Fruit fly (Drosophila melanogaster): Measurements from ENCODE around the gene CG12481.
A peak's percentile ranks its signal among the peaks of the same experiment; 100 is the strongest.

Gene CG12481

DNA sequence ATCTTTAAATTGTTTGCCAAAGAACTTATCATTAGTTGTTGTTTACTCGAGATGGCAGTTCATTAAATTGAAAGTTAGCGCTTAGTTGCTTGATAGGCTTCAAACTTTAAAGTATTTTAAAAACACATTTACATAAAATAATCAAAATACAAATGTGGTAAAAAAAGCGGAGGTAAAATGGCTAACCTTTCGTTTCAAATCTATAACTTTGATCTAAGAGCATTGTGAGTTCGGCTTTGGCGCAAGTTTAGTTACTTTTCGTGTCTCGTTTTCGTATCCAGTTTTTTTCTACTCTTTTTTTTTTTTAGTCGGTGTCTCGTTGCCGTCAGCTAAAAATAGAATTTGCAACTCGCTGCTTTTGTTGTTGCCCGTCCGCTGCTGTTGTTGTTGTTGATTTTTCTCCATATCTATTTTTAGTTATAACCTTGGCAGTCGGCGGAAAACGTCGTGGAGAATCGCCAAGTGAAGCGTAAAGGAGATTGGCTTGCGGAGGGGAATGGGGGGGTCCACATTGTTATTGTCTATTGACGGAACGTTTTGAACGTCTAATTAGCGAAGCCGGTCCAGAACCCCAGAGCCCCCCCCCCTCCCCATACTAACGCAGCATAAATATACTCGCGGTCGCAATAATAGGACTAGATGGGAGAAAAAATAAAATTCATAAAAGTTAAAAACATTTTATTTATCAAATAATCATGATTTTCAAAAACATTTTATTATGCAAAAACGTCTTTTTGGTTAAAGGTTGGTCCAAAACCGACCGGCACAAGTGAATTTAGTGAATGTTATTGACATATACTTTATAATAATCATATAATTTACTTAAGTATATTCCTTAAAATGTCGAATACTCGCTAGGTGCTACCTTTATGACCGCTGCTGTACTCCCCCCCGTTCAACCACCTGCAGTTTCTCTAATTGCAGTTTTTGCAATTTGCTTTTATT, 27.7 kb downstream of the CG12481 start (continued):
- TF ChIP-seq GATAe (GFP tag; conservative IDR thresholded peaks at IDR 0.05) (no peak), CG10274 (GFP tag; optimal IDR thresholded peaks at IDR 0.05) (peak; percentile 46), tna (GFP tag; IDR thresholded peaks at IDR 0.05; ENCODE audit: partially characterized antibody) (no peak), CG4854 (GFP tag; optimal IDR thresholded peaks at IDR 0.05) (no peak), jing (GFP tag; optimal IDR thresholded peaks at IDR 0.05) (no peak), CG18262 (tag; optimal IDR thresholded peaks at IDR 0.05) (peak; percentile 34), dimm (GFP tag; IDR thresholded peaks at IDR 0.05) (no peak), Oli (tag; optimal IDR thresholded peaks at IDR 0.05) (peak; percentile 59), lbe (GFP tag; optimal IDR thresholded peaks at IDR 0.05) (no peak), MBD-R2 (GFP tag; IDR thresholded peaks at IDR 0.05) (no peak), CG15479 (GFP tag; optimal IDR thresholded peaks at IDR 0.05) (no peak), ATbp (GFP tag; optimal IDR thresholded peaks at IDR 0.05) (no peak), Max (GFP tag; optimal IDR thresholded peaks at IDR 0.05) (no peak), gem (tag; optimal IDR thresholded peaks at IDR 0.05) (peak; percentile 69), HLH4C (GFP tag; IDR thresholded peaks at IDR 0.05; ENCODE audit: partially characterized antibody) (no peak), CG43689 (GFP tag; IDR thresholded peaks at IDR 0.05) (no peak), Xrp1 (GFP tag; IDR thresholded peaks at IDR 0.05) (0 out of 2 replicates have a peak, but pooled peaks have one; percentile 19), CG11085 (GFP tag; IDR thresholded peaks at IDR 0.05) (no peak), Side (GFP tag; optimal IDR thresholded peaks at IDR 0.05) (no peak), Ets65A (GFP tag) (peak; percentile 17), cas (GFP tag; IDR thresholded peaks at IDR 0.05) (no peak), HLH54F (GFP tag; optimal IDR thresholded peaks at IDR 0.05) (no peak), crc (GFP tag; optimal IDR thresholded peaks at IDR 0.05) (no peak), CG9817 (tag; optimal IDR thresholded peaks at IDR 0.05) (peak; percentile 56), Fer3 (tag; optimal IDR thresholded peaks at IDR 0.05) (peak; percentile 36), ems (GFP tag; optimal IDR thresholded peaks at IDR 0.05) (no peak), CG14441 (GFP tag; IDR thresholded peaks at IDR 0.05) (no peak), ab (GFP tag; optimal IDR thresholded peaks at IDR 0.05) (no peak), Sry-β (GFP tag; optimal IDR thresholded peaks at IDR 0.05) (no peak), CG11696 (GFP tag; IDR thresholded peaks at IDR 0.05) (peak; percentile 72), dm (GFP tag; optimal IDR thresholded peaks at IDR 0.05) (no peak), Hand (GFP tag; optimal IDR thresholded peaks at IDR 0.05) (peak; percentile 47), Scr (GFP tag; IDR thresholded peaks at IDR 0.05; ENCODE audit: partially characterized antibody) (no peak), so (GFP tag; IDR thresholded peaks at IDR 0.05) (no peak), tup (GFP tag; optimal IDR thresholded peaks at IDR 0.05) (no peak), mirr (GFP tag; optimal IDR thresholded peaks at IDR 0.05) (no peak), CG14014 (GFP tag; IDR thresholded peaks at IDR 0.05) (peak; percentile 50), inv (GFP tag; IDR thresholded peaks at IDR 0.05; ENCODE audit: partially characterized antibody) (no peak), CG7963 (GFP tag; IDR thresholded peaks at IDR 0.05; ENCODE audit: partially characterized antibody) (no peak), CG13624 (GFP tag; optimal IDR thresholded peaks at IDR 0.05) (peak; percentile 5), amos (GFP tag; IDR thresholded peaks at IDR 0.05; ENCODE audit: partially characterized antibody) (no peak), tgo (GFP tag; IDR thresholded peaks at IDR 0.05) (peak; percentile 48; the same call in 1 of the 3 replicates), tap (tag; optimal IDR thresholded peaks at IDR 0.05) (peak; percentile 13), CG8478 (optimal IDR thresholded peaks at IDR 0.05) (no peak), CG11723 (GFP tag; optimal IDR thresholded peaks at IDR 0.05) (peak; percentile 1), CG4730 (GFP tag; IDR thresholded peaks at IDR 0.05) (no peak), CG8281 (tag; optimal IDR thresholded peaks at IDR 0.05) (no peak)
